Worm (Caenorhabditis elegans) whole organism, late embryonic: ENCODE measurements around the gene php-3.

Source experiments
- che-1 ChIP-seq: sonication (generic microtip); optimal IDR thresholded peaks from 2 replicates; lab custom pipeline; 2016; ENCODE audit warnings: mild to moderate bottlenecking, missing genetic modification characterization, missing compliant biosample characterization
- elt-2 ChIP-seq: sonication (generic microtip); optimal IDR thresholded peaks from 2 replicates; lab custom pipeline; 2016; ENCODE audit warnings: missing genetic modification reagents, missing genetic modification characterization, missing compliant biosample characterization
- hlh-6 ChIP-seq: sonication (generic microtip); optimal IDR thresholded peaks from 2 replicates; lab custom pipeline; 2016; ENCODE audit warnings: missing genotype, missing genetic modification characterization, missing compliant biosample characterization
- nhr-11 ChIP-seq: fragments of 150-350 bp; optimal IDR thresholded peaks from 2 replicates; lab custom pipeline; 2014; ENCODE audit warnings: missing biosample characterization, missing genetic modification characterization

ce11 chrIII:12094158-12094856, 17.0 kb upstream of the php-3 start:
- TF ChIP-seq nhr-11 (tag; lab: Kevin White, UChicago) (no peak), che-1 (tag; lab: Kevin White, UChicago) (no peak), hlh-6 (no peak), elt-2 (tag; lab: Kevin White, UChicago) (peak; percentile 1)
